Worm (Caenorhabditis elegans) whole organism, early embryonic: ENCODE results near the gene mppb-1.

ENCODE experiments used
- B0310.2 ChIP-seq: sonication (generic microtip); optimal IDR thresholded peaks from 2 replicates; lab custom pipeline; 2016; ENCODE audit warnings: mild to moderate bottlenecking, missing genetic modification characterization, missing compliant biosample characterization
- F13C5.2 ChIP-seq: sonication (generic microtip); optimal IDR thresholded peaks from 2 replicates; lab custom pipeline; 2017; ENCODE audit warnings: mild to moderate bottlenecking, missing genetic modification characterization, inconsistent platforms, missing compliant biosample characterization
- aly-1 ChIP-seq: sonication (generic microtip); optimal IDR thresholded peaks from 2 replicates; lab custom pipeline; 2016; ENCODE audit warnings: missing genetic modification characterization, missing compliant biosample characterization
- ama-1 ChIP-seq: fragments of 150-350 bp; optimal IDR thresholded peaks from 2 replicates; lab custom pipeline; 2014
- ceh-13 ChIP-seq: fragments of 200-800 bp; sonication (Bioruptor generic); optimal IDR thresholded peaks from 2 replicates; lab custom pipeline; 2018; ENCODE audit warnings: mild to moderate bottlenecking, missing genetic modification characterization, missing compliant biosample characterization
- ceh-36 ChIP-seq: sonication (generic microtip); optimal IDR thresholded peaks from 2 replicates; lab custom pipeline; 2016; ENCODE audit warnings: missing genetic modification characterization, inconsistent platforms, missing compliant biosample characterization
- ets-7 ChIP-seq: sonication (generic microtip); optimal IDR thresholded peaks from 2 replicates; lab custom pipeline; 2016; ENCODE audit warnings: missing genotype, missing genetic modification characterization, missing compliant biosample characterization
- flt-1 ChIP-seq: fragments of 200-800 bp; sonication (Bioruptor generic); IDR thresholded peaks from 2 replicates; pipeline ENCODE4 v1.3.6; 2022; ENCODE audit warnings: missing genetic modification characterization, missing compliant biosample characterization
- hmbx-1 ChIP-seq: sonication (generic microtip); optimal IDR thresholded peaks from 2 replicates; lab custom pipeline; 2016; ENCODE audit warnings: mild to moderate bottlenecking, missing genetic modification characterization, missing compliant biosample characterization
- hmg-4 ChIP-seq: fragments of 200-800 bp; sonication (Bioruptor generic); optimal IDR thresholded peaks from 2 replicates; lab custom pipeline; 2018; ENCODE audit warnings: mild to moderate bottlenecking, missing genetic modification characterization, missing compliant biosample characterization
- hnd-1 ChIP-seq: sonication (generic microtip); optimal IDR thresholded peaks from 2 replicates; lab custom pipeline; 2016; ENCODE audit warnings: missing genetic modification characterization, missing compliant biosample characterization
- pes-1 ChIP-seq: fragments of 200-800 bp; sonication (Bioruptor generic); IDR thresholded peaks from 2 replicates; pipeline ENCODE4 v1.3.6; 2022; ENCODE audit warnings: missing genetic modification reagents, missing genetic modification characterization, missing compliant biosample characterization
- scrt-1 ChIP-seq: fragments of 200-800 bp; sonication (Bioruptor generic); IDR thresholded peaks from 2 replicates; pipeline ENCODE4 v1.3.6; 2022; ENCODE audit warnings: missing genetic modification characterization, missing compliant biosample characterization
- sea-1 ChIP-seq: fragments of 200-800 bp; sonication (Bioruptor generic); conservative IDR thresholded peaks from 2 replicates; pipeline ENCODE4 v1.3.6; 2022; ENCODE audit warnings: missing genetic modification characterization, missing compliant biosample characterization
- tbx-11 ChIP-seq: fragments of 200-800 bp; sonication (Bioruptor generic); IDR thresholded peaks from 2 replicates; pipeline ENCODE4 v1.3.6; 2022; ENCODE audit warnings: missing genetic modification characterization, missing compliant biosample characterization
- tbx-37 ChIP-seq: fragments of 200-800 bp; sonication (Bioruptor generic); conservative IDR thresholded peaks from 2 replicates; pipeline ENCODE4 v1.3.6; 2022; ENCODE audit warnings: missing genetic modification reagents, missing genetic modification characterization, missing compliant biosample characterization
- tra-4 ChIP-seq: sonication (generic microtip); optimal IDR thresholded peaks from 2 replicates; lab custom pipeline; 2017; ENCODE audit warnings: missing genetic modification characterization, missing compliant biosample characterization

mppb-1 gene

ce11 chrIV:9048096-9048495 lies 26.4 kb upstream of the mppb-1 start:
- TF ChIP-seq hmbx-1 (tag; lab: Kevin White, UChicago) (peak; percentile 5), ets-7 (tag; lab: Kevin White, UChicago) (peak; percentile 45)

- TF ChIP-seq aly-1: no peak
- TF ChIP-seq ceh-36 (tag; lab: Kevin White, UChicago): no peak
- TF ChIP-seq scrt-1: no peak
- TF ChIP-seq hmg-4 (GFP tag; lab: Kevin White, UChicago): no peak
Observed at ce11 chrIV:9051036-9051435, 23.4 kb upstream of the mppb-1 start.

- no peak for TF ChIP-seq flt-1 (GFP tag; lab: Robert Waterston, UW)
- no peak for TF ChIP-seq scrt-1
- TF ChIP-seq aly-1: no peak
- TF ChIP-seq hmbx-1 (tag; lab: Kevin White, UChicago): no peak
- no peak for TF ChIP-seq ceh-36 (tag; lab: Kevin White, UChicago)
- no peak for TF ChIP-seq tra-4 (tag; lab: Kevin White, UChicago)
- no peak for TF ChIP-seq tbx-37 (GFP tag; lab: Robert Waterston, UW)
- TF ChIP-seq sea-1: no peak
- no peak for TF ChIP-seq pes-1 (GFP tag; lab: Robert Waterston, UW)
- no peak for TF ChIP-seq B0310.2 (tag; lab: Kevin White, UChicago)
- TF ChIP-seq tbx-11 (GFP tag; lab: Robert Waterston, UW): no peak
- no peak for TF ChIP-seq F13C5.2 (tag; lab: Kevin White, UChicago)
- TF ChIP-seq ceh-13 (GFP tag; lab: Kevin White, UChicago): no peak
- TF ChIP-seq ets-7 (tag; lab: Kevin White, UChicago): no peak
- TF ChIP-seq hnd-1 (tag; lab: Kevin White, UChicago): no peak
- no peak for TF ChIP-seq hmg-4 (GFP tag; lab: Kevin White, UChicago)
- TF ChIP-seq ama-1 (lab: Kevin White, UChicago): no peak
Observed at ce11 chrIV:9051510-9052175, 22.8 kb upstream of the mppb-1 start.

- no peak for TF ChIP-seq tbx-11 (GFP tag; lab: Robert Waterston, UW)
- TF ChIP-seq scrt-1: no peak
- TF ChIP-seq tra-4 (tag; lab: Kevin White, UChicago): no peak
- no peak for TF ChIP-seq flt-1 (GFP tag; lab: Robert Waterston, UW)
- no peak for TF ChIP-seq tbx-37 (GFP tag; lab: Robert Waterston, UW)
- TF ChIP-seq ama-1 (lab: Kevin White, UChicago): no peak
- TF ChIP-seq B0310.2 (tag; lab: Kevin White, UChicago): no peak
- TF ChIP-seq pes-1 (GFP tag; lab: Robert Waterston, UW): no peak
- no peak for TF ChIP-seq ceh-13 (GFP tag; lab: Kevin White, UChicago)
- TF ChIP-seq sea-1: no peak
- no peak for TF ChIP-seq aly-1
- no peak for TF ChIP-seq hnd-1 (tag; lab: Kevin White, UChicago)
- TF ChIP-seq ceh-36 (tag; lab: Kevin White, UChicago): no peak
- TF ChIP-seq hmg-4 (GFP tag; lab: Kevin White, UChicago): no peak
- TF ChIP-seq ets-7 (tag; lab: Kevin White, UChicago): no peak
Observed at ce11 chrIV:9053403-9053802, 21.1 kb upstream of the mppb-1 start.

DNA sequence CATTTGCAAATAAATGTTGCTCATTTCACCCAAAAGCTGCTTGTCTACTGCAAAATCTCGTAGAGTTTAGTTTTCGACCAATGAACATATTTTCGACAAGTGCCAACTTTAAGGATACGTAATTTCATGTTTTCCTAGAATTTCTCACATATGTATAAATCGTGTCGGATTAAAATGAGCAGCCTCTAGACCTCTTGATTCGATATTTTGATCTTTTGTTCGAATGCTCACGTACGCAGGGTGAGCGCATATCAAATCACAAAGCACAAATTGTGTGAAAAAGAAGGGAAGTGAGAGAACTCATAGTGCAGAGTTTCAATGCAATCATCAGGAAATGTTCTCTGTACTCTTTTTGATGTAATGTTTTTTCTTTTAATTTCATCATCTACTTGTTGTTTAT lies 11.0 kb upstream of the mppb-1 start:
- TF ChIP-seq scrt-1 (no peak), ama-1 (lab: Kevin White, UChicago) (no peak), hmg-4 (GFP tag; lab: Kevin White, UChicago) (no peak), F13C5.2 (tag; lab: Kevin White, UChicago) (no peak), hnd-1 (tag; lab: Kevin White, UChicago) (no peak), tbx-11 (GFP tag; lab: Robert Waterston, UW) (no peak), pes-1 (GFP tag; lab: Robert Waterston, UW) (no peak), hmbx-1 (tag; lab: Kevin White, UChicago) (no peak), tra-4 (tag; lab: Kevin White, UChicago) (no peak), ceh-13 (GFP tag; lab: Kevin White, UChicago) (no peak)

DNA sequence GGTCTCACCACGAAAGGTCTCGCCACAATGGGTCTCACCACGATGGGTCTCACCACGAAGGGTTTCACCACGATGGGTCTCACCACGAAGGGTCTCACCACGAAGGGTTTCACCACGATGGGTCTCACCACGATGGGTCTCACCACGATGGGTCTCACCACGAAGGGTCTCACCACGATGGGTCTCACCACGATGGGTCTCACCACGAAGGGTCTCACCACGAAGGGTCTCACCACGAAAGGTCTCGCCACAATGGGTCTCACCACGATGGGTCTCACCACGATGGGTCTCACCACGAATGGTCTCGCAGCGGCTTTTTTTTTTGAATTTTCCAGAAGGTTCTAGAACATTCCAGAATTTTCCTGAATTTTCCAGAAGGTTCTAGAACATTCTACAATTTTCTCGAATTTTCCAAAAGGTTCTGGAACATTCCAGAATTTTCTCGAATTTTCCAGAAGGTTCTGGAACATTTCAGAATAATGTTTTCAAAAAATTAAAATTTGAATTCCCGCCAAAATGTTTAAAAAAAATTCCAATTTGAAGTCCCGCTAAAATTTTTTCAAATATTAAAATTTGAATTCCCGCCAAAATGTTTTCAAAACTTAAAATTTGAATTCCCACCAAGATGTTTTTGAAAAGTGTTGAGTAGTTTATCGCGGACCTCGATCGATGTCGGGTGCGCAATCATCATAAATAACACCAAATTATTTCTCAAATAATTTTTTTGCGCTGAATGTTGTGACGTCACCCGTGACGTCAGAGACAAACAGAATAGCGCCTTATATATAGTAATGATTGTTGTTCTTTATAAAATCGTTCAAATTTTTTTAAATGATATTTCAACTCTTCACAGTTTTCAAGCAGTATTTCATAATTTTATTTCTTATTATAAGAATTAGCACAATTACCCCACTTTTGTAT lies 6.9 kb upstream of the mppb-1 start:
- TF ChIP-seq pes-1 (GFP tag; lab: Robert Waterston, UW): 0 out of 2 replicates have a peak, but pooled peaks have one; percentile 8

- no peak for TF ChIP-seq hmg-4 (GFP tag; lab: Kevin White, UChicago)
Observed at ce11 chrIV:9069703-9070102, 4.8 kb upstream of the mppb-1 start, which contains the start of gene nhr-11. Gene nhr-11, plus strand, starts transcription at chrIV:9070003.

DNA sequence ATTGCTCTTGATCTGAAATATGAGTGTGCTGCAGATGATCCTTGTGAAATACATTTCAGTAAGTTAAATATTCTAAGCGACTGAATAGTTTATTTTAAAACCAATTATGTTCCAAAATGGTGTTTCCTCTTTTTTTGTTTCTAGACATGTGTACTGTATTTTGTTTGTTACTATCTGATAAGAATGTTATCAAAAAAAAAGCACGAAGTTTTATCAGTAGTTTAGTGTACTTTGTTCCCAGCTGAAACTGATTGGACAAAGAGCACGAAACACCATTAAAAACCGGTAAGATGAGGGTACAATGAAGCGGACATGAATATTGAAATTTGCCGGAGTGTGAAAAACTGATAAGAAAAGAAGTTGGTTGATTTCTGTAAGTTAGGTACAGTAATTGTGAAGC lies 4.3 kb upstream of the mppb-1 start:
- no peak for TF ChIP-seq flt-1 (GFP tag; lab: Robert Waterston, UW)
- TF ChIP-seq ama-1 (lab: Kevin White, UChicago): no peak
- no peak for TF ChIP-seq hnd-1 (tag; lab: Kevin White, UChicago)
